Worm (Caenorhabditis elegans) whole organism, young adult: ENCODE data around the gene T23D5.8.

Experiments used
- nhr-179 ChIP-seq: sonication (generic microtip); optimal IDR thresholded peaks from 2 replicates; lab custom pipeline; 2016; ENCODE audit warnings: mild to moderate bottlenecking, missing genetic modification characterization, missing compliant biosample characterization
- pha-4 ChIP-seq: fragments of 150-350 bp; sonication (generic microtip); optimal IDR thresholded peaks from 2 replicates; lab custom pipeline; 2014; ENCODE audit warnings: missing biosample characterization, missing genetic modification reagents, missing genetic modification characterization
- tbp1 ChIP-seq: fragments of 200-800 bp; sonication (Bioruptor generic); optimal IDR thresholded peaks from 2 replicates; lab custom pipeline; 2018; ENCODE audit warnings: mild to moderate bottlenecking, missing genetic modification characterization, missing compliant biosample characterization
- zfh-2 ChIP-seq: fragments of 200-800 bp; sonication (Bioruptor generic); conservative IDR thresholded peaks from 2 replicates; pipeline ENCODE4 v1.3.6; 2022; ENCODE audit warnings: missing genetic modification reagents, missing genetic modification characterization, missing compliant biosample characterization

DNA sequence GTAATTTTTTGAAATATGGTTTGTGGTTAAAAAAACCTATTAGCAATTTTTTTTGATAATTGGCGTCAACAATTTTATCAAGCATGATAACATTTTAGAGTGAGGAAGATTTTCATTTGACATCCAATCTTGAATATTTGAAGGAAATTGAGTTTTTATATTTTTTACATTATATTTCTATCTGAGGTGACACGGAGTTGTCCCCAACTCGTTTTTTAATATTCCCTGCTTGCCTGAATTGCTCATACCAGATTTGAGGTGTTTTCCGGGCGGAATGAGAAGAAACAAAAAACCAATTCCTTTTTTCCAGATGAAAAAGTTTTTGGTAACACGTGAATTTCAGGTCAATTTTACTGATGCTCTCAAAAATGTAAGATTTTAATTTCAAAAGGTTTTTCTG, 28.7 kb downstream of the T23D5.8 start, which contains the start of gene Y6E2A.7:
- TF ChIP-seq pha-4 (tag; lab: Kevin White, UChicago), result no peak
- no peak for TF ChIP-seq nhr-179 (tag; lab: Kevin White, UChicago)
- no peak for TF ChIP-seq tbp1
- no peak for TF ChIP-seq zfh-2 (GFP tag; lab: Robert Waterston, UW)
